Worm (Caenorhabditis elegans) whole organism, L4 larva: ENCODE measurements around the gene T01G5.6.

ENCODE experiments used
- ceh-20 ChIP-seq: fragments of 200-800 bp; sonication (Bioruptor generic); IDR thresholded peaks from 2 replicates; pipeline ENCODE4 v1.3.6; 2022; ENCODE audit warnings: missing genetic modification reagents, missing genetic modification characterization, missing compliant biosample characterization
- ces-1 ChIP-seq: fragments of 150-350 bp; sonication (generic microtip); optimal IDR thresholded peaks from 4 replicates; lab custom pipeline; 2014; ENCODE audit warnings: missing biosample characterization, missing genetic modification reagents, missing genetic modification characterization
- lin-29 ChIP-seq: fragments of 200-800 bp; sonication (Bioruptor generic); IDR thresholded peaks from 2 replicates; pipeline ENCODE4 v1.3.6; 2022; ENCODE audit warnings: missing genetic modification reagents, missing genetic modification characterization, missing compliant biosample characterization
- lin-39 ChIP-seq: fragments of 150-350 bp; optimal IDR thresholded peaks from 2 replicates; lab custom pipeline; 2014; ENCODE audit warnings: missing biosample characterization, missing genetic modification reagents, missing genetic modification characterization
- nhr-28 ChIP-seq: fragments of 150-350 bp; optimal IDR thresholded peaks from 2 replicates; lab custom pipeline; 2014; ENCODE audit warnings: missing biosample characterization, missing genetic modification characterization
- skn-1 ChIP-seq: fragments of 150-350 bp; optimal IDR thresholded peaks from 2 replicates; lab custom pipeline; 2014; ENCODE audit warnings: missing biosample characterization, missing genetic modification characterization
- unc-130 ChIP-seq: sonication (generic microtip); optimal IDR thresholded peaks from 2 replicates; lab custom pipeline; 2016; ENCODE audit warnings: missing genetic modification reagents, missing genetic modification characterization, missing compliant biosample characterization

ce11 chrV:15119517-15119916 is 5.6 kb upstream of the T01G5.6 start, which contains the start of gene flor-1:
- no peak for TF ChIP-seq skn-1 (tag; lab: Kevin White, UChicago)
- TF ChIP-seq ces-1 (GFP tag; lab: Kevin White, UChicago): no peak
- no peak for TF ChIP-seq lin-39 (tag; lab: Kevin White, UChicago)
- TF ChIP-seq nhr-28 (tag; lab: Kevin White, UChicago): no peak
- TF ChIP-seq ceh-20: no peak
- no peak for TF ChIP-seq unc-130
- TF ChIP-seq lin-29 (GFP tag; lab: Robert Waterston, UW): no peak
